Worm (Caenorhabditis elegans) whole organism, late embryonic: ENCODE measurements around the gene F54F2.9.
A peak's percentile ranks its signal among the peaks of the same experiment; 100 is the strongest.

Experiments
- C38D4.7 ChIP-seq: fragments of 200-800 bp; sonication (Bioruptor generic); optimal IDR thresholded peaks from 2 replicates; lab custom pipeline; 2018; ENCODE audit warnings: mild to moderate bottlenecking, missing genetic modification characterization, moderate library complexity, missing compliant biosample characterization
- F13H6.1 ChIP-seq: sonication (generic microtip); optimal IDR thresholded peaks from 2 replicates; lab custom pipeline; 2016; ENCODE audit warnings: missing genetic modification characterization, missing compliant biosample characterization
- T23F11.4 ChIP-seq: fragments of 200-800 bp; sonication (Bioruptor generic); optimal IDR thresholded peaks from 2 replicates; lab custom pipeline; 2018; ENCODE audit warnings: mild to moderate bottlenecking, missing genetic modification characterization, missing compliant biosample characterization
- ahr-1 ChIP-seq: sonication (generic microtip); optimal IDR thresholded peaks from 2 replicates; lab custom pipeline; 2016; ENCODE audit warnings: missing genetic modification characterization, missing compliant biosample characterization
- ama-1 ChIP-seq: fragments of 150-350 bp; optimal IDR thresholded peaks from 2 replicates; lab custom pipeline; 2014
- ceh-14 ChIP-seq: sonication (generic microtip); optimal IDR thresholded peaks from 2 replicates; lab custom pipeline; 2016; ENCODE audit warnings: missing genotype, missing genetic modification characterization, missing compliant biosample characterization
- ceh-2 ChIP-seq: sonication (generic microtip); optimal IDR thresholded peaks from 2 replicates; lab custom pipeline; 2016; ENCODE audit warnings: missing genotype, missing genetic modification characterization, missing compliant biosample characterization
- ceh-22 ChIP-seq: sonication (generic microtip); optimal IDR thresholded peaks from 2 replicates; lab custom pipeline; 2017; ENCODE audit warnings: missing biosample characterization, missing genetic modification characterization
- ceh-30 ChIP-seq: fragments of 150-350 bp; optimal IDR thresholded peaks from 2 replicates; lab custom pipeline; 2014; ENCODE audit warnings: missing biosample characterization, missing genetic modification characterization
- ceh-31 ChIP-seq: sonication (generic microtip); optimal IDR thresholded peaks from 2 replicates; lab custom pipeline; 2016; ENCODE audit warnings: missing genetic modification characterization, missing compliant biosample characterization
- ceh-34 ChIP-seq: sonication (generic microtip); optimal IDR thresholded peaks from 2 replicates; lab custom pipeline; 2016; ENCODE audit warnings: mild to moderate bottlenecking, missing genetic modification characterization, missing compliant biosample characterization
- ceh-48 ChIP-seq: sonication (generic microtip); optimal IDR thresholded peaks from 2 replicates; lab custom pipeline; 2016; ENCODE audit warnings: missing genetic modification characterization, inconsistent platforms, missing compliant biosample characterization
- ceh-6 ChIP-seq: fragments of 200-800 bp; sonication (Bioruptor generic); optimal IDR thresholded peaks from 2 replicates; lab custom pipeline; 2018; ENCODE audit warnings: mild to moderate bottlenecking, missing genetic modification characterization, missing compliant biosample characterization
- ceh-9 ChIP-seq: sonication (generic microtip); optimal IDR thresholded peaks from 2 replicates; lab custom pipeline; 2016; ENCODE audit warnings: mild to moderate bottlenecking, missing genetic modification characterization, inconsistent platforms, missing compliant biosample characterization
- che-1 ChIP-seq: sonication (generic microtip); optimal IDR thresholded peaks from 2 replicates; lab custom pipeline; 2016; ENCODE audit warnings: mild to moderate bottlenecking, missing genetic modification characterization, missing compliant biosample characterization
- dmd-4 ChIP-seq: sonication (generic microtip); optimal IDR thresholded peaks from 2 replicates; lab custom pipeline; 2016; ENCODE audit warnings: borderline replicate concordance, missing genetic modification characterization, missing compliant biosample characterization
- elt-2 ChIP-seq: sonication (generic microtip); optimal IDR thresholded peaks from 2 replicates; lab custom pipeline; 2016; ENCODE audit warnings: missing genetic modification reagents, missing genetic modification characterization, missing compliant biosample characterization
- ets-4 ChIP-seq: sonication (generic microtip); optimal IDR thresholded peaks from 2 replicates; lab custom pipeline; 2016; ENCODE audit warnings: missing genetic modification characterization, missing compliant biosample characterization
- eyg-1 ChIP-seq: sonication (generic microtip); optimal IDR thresholded peaks from 2 replicates; lab custom pipeline; 2016; ENCODE audit warnings: missing genotype, missing genetic modification characterization, missing compliant biosample characterization
- fkh-10 ChIP-seq: fragments of 150-350 bp; optimal IDR thresholded peaks from 2 replicates; lab custom pipeline; 2014; ENCODE audit warnings: missing biosample characterization, missing genetic modification reagents, missing genetic modification characterization
- fkh-6 ChIP-seq: sonication (generic microtip); optimal IDR thresholded peaks from 2 replicates; lab custom pipeline; 2016; ENCODE audit warnings: missing genetic modification characterization, missing compliant biosample characterization
- hlh-15 ChIP-seq: sonication (generic microtip); optimal IDR thresholded peaks from 2 replicates; lab custom pipeline; 2016; ENCODE audit warnings: missing genetic modification characterization, missing compliant biosample characterization
- hlh-30 ChIP-seq: sonication (generic microtip); optimal IDR thresholded peaks from 2 replicates; lab custom pipeline; 2017; ENCODE audit warnings: antibody characterized with exemption, missing genetic modification characterization, missing compliant biosample characterization; ENCODE audit not compliant: insufficient read depth
- hlh-6 ChIP-seq: sonication (generic microtip); optimal IDR thresholded peaks from 2 replicates; lab custom pipeline; 2016; ENCODE audit warnings: missing genotype, missing genetic modification characterization, missing compliant biosample characterization
- hlh-8 ChIP-seq: sonication (generic microtip); optimal IDR thresholded peaks from 2 replicates; lab custom pipeline; 2016; ENCODE audit warnings: missing genotype, missing genetic modification characterization, missing compliant biosample characterization
- lim-6 ChIP-seq: sonication (generic microtip); optimal IDR thresholded peaks from 2 replicates; lab custom pipeline; 2016; ENCODE audit warnings: missing genetic modification characterization, missing compliant biosample characterization
- madf-2 ChIP-seq: sonication (generic microtip); optimal IDR thresholded peaks from 2 replicates; lab custom pipeline; 2017; ENCODE audit warnings: missing genetic modification characterization, missing compliant biosample characterization
- mec-3 ChIP-seq: sonication (generic microtip); optimal IDR thresholded peaks from 2 replicates; lab custom pipeline; 2016; ENCODE audit warnings: borderline replicate concordance, missing genetic modification characterization, missing compliant biosample characterization
- nfya-1 ChIP-seq: sonication (generic microtip); optimal IDR thresholded peaks from 2 replicates; lab custom pipeline; 2017; ENCODE audit warnings: missing genetic modification characterization, mild to moderate bottlenecking, missing compliant biosample characterization, antibody characterized with exemption, moderate library complexity
- nhr-232 ChIP-seq: sonication (generic microtip); optimal IDR thresholded peaks from 2 replicates; lab custom pipeline; 2016; ENCODE audit warnings: missing genetic modification characterization, missing compliant biosample characterization
- odd-2 ChIP-seq: sonication (generic microtip); optimal IDR thresholded peaks from 2 replicates; lab custom pipeline; 2017; ENCODE audit warnings: antibody characterized with exemption, mild to moderate bottlenecking, missing genetic modification characterization, missing compliant biosample characterization
- pag-3 ChIP-seq: sonication (generic microtip); optimal IDR thresholded peaks from 2 replicates; lab custom pipeline; 2016; ENCODE audit warnings: missing compliant biosample characterization, missing genetic modification characterization, borderline replicate concordance
- pat-9 ChIP-seq: fragments of 200-800 bp; sonication (Bioruptor generic); optimal IDR thresholded peaks from 2 replicates; lab custom pipeline; 2018; ENCODE audit warnings: mild to moderate bottlenecking, missing genetic modification characterization, moderate library complexity, missing compliant biosample characterization
- pha-4 ChIP-seq: fragments of 150-350 bp; optimal IDR thresholded peaks from 2 replicates; lab custom pipeline; 2018; ENCODE audit warnings: missing biosample characterization, missing genetic modification reagents, missing genetic modification characterization
- ref-2 ChIP-seq: sonication (generic microtip); optimal IDR thresholded peaks from 2 replicates; lab custom pipeline; 2016; ENCODE audit warnings: missing genetic modification characterization, missing compliant biosample characterization
- rnt-1 ChIP-seq: sonication (generic microtip); optimal IDR thresholded peaks from 2 replicates; lab custom pipeline; 2016; ENCODE audit warnings: missing genetic modification characterization, missing compliant biosample characterization
- sdc-2 ChIP-seq: sonication (generic microtip); optimal IDR thresholded peaks from 2 replicates; lab custom pipeline; 2016; ENCODE audit warnings: missing genotype, missing genetic modification characterization, missing compliant biosample characterization
- sox-4 ChIP-seq: sonication (generic microtip); optimal IDR thresholded peaks from 2 replicates; lab custom pipeline; 2017; ENCODE audit warnings: mild to moderate bottlenecking, missing genetic modification characterization, inconsistent platforms, missing compliant biosample characterization
- syd-9 ChIP-seq: sonication (generic microtip); optimal IDR thresholded peaks from 2 replicates; lab custom pipeline; 2016; ENCODE audit warnings: mild to moderate bottlenecking, missing genetic modification characterization, moderate library complexity, missing compliant biosample characterization
- tbx-7 ChIP-seq: sonication (generic microtip); optimal IDR thresholded peaks from 2 replicates; lab custom pipeline; 2016; ENCODE audit warnings: missing genotype, missing genetic modification characterization, missing compliant biosample characterization
- ttx-3 ChIP-seq: sonication (generic microtip); optimal IDR thresholded peaks from 2 replicates; lab custom pipeline; 2016; ENCODE audit warnings: missing genetic modification reagents, missing genetic modification characterization, missing compliant biosample characterization
- unc-3 ChIP-seq, 2 experiments: fragments of 200-800 bp in 1 of 2; sonication (Bioruptor generic) in 1 of 2; sonication (generic microtip) in 1 of 2; conservative IDR thresholded peaks in 1 of 2; optimal IDR thresholded peaks in 1 of 2; 2 replicates each; pipeline versions ENCODE4 v1.3.6 to Lab custom; 2016 to 2022; ENCODE audit warnings: missing compliant biosample characterization in 2 of 2, missing genetic modification characterization in 2 of 2, missing genetic modification reagents in 1 of 2
- unc-42 ChIP-seq: sonication (generic microtip); optimal IDR thresholded peaks from 2 replicates; lab custom pipeline; 2016; ENCODE audit warnings: missing genotype, missing genetic modification characterization, missing compliant biosample characterization
- unc-55 ChIP-seq: sonication (generic microtip); optimal IDR thresholded peaks from 2 replicates; lab custom pipeline; 2017; ENCODE audit warnings: missing biosample characterization, missing genetic modification reagents, missing genetic modification characterization
- zip-5 ChIP-seq: sonication (generic microtip); optimal IDR thresholded peaks from 2 replicates; lab custom pipeline; 2016; ENCODE audit warnings: missing genetic modification characterization, missing compliant biosample characterization

Gene F54F2.9

ce11 chrIII:8873990-8874668 is 47.1 kb upstream of the F54F2.9 start (continued):
- TF ChIP-seq ceh-34 (tag; lab: Kevin White, UChicago) = peak; percentile 80
- peak; percentile 86 for TF ChIP-seq rnt-1
- TF ChIP-seq elt-2 (tag; lab: Kevin White, UChicago) = no peak
- no peak for TF ChIP-seq zip-5 (tag; lab: Kevin White, UChicago)
- TF ChIP-seq fkh-6 (tag; lab: Kevin White, UChicago) = peak; percentile 51
- TF ChIP-seq unc-55 (GFP tag; lab: Kevin White, UChicago) = peak; percentile 89
- no peak for TF ChIP-seq fkh-10 (GFP tag; lab: Kevin White, UChicago)
- TF ChIP-seq dmd-4 (tag; lab: Kevin White, UChicago) = no peak
- TF ChIP-seq ceh-14 (tag; lab: Kevin White, UChicago) = peak; percentile 75
- no peak for TF ChIP-seq hlh-15 (tag; lab: Kevin White, UChicago)
- peak; percentile 28 for TF ChIP-seq ceh-6 (GFP tag; lab: Kevin White, UChicago)
- no peak for TF ChIP-seq lim-6 (tag; lab: Kevin White, UChicago)
- TF ChIP-seq che-1 (tag; lab: Kevin White, UChicago) = peak; percentile 23
- TF ChIP-seq madf-2 (tag; lab: Kevin White, UChicago) = peak; percentile 17
- no peak for TF ChIP-seq ceh-22 (tag; lab: Kevin White, UChicago)
- no peak for TF ChIP-seq ttx-3 (tag; lab: Kevin White, UChicago)
- TF ChIP-seq hlh-8 (tag; lab: Kevin White, UChicago) = peak; percentile 75
- TF ChIP-seq mec-3 = no peak
- peak; percentile 6 for TF ChIP-seq tbx-7
- TF ChIP-seq ahr-1 (tag; lab: Kevin White, UChicago) = no peak
- TF ChIP-seq hlh-30 (tag; lab: Kevin White, UChicago) = peak; percentile 70
- no peak for TF ChIP-seq eyg-1
- TF ChIP-seq C38D4.7 = no peak
- TF ChIP-seq ceh-31 (tag; lab: Kevin White, UChicago) = peak; percentile 94
- no peak for TF ChIP-seq odd-2
- TF ChIP-seq ceh-9 (tag; lab: Kevin White, UChicago) = no peak
- TF ChIP-seq pha-4 (tag; lab: Kevin White, UChicago) = no peak
- no peak for TF ChIP-seq ets-4 (tag; lab: Kevin White, UChicago)
- TF ChIP-seq sdc-2 = peak; percentile 70

- TF ChIP-seq ama-1 (lab: Kevin White, UChicago) = no peak
- TF ChIP-seq hlh-8 (tag; lab: Kevin White, UChicago) = no peak
- peak; percentile 26 for TF ChIP-seq hlh-6
- TF ChIP-seq ceh-31 (tag; lab: Kevin White, UChicago) = peak; percentile 36
- TF ChIP-seq C38D4.7 = no peak
- TF ChIP-seq nhr-232 (tag; lab: Kevin White, UChicago) = no peak
- TF ChIP-seq ceh-9 (tag; lab: Kevin White, UChicago) = no peak
- TF ChIP-seq eyg-1 = peak; percentile 43
- TF ChIP-seq ref-2 (tag; lab: Kevin White, UChicago) = peak; percentile 2
- TF ChIP-seq ets-4 (tag; lab: Kevin White, UChicago) = no peak
- TF ChIP-seq sox-4 = peak; percentile 1
- no peak for TF ChIP-seq pat-9 (tag; lab: Kevin White, UChicago)
- no peak for TF ChIP-seq elt-2 (tag; lab: Kevin White, UChicago)
- no peak for TF ChIP-seq F13H6.1 (tag; lab: Kevin White, UChicago)
- TF ChIP-seq pag-3 (tag; lab: Kevin White, UChicago) = no peak
- no peak for TF ChIP-seq fkh-10 (GFP tag; lab: Kevin White, UChicago)
- no peak for TF ChIP-seq ceh-2 (tag; lab: Kevin White, UChicago)
- TF ChIP-seq unc-3 (GFP tag; conservative IDR thresholded peaks at IDR 0.05; lab: Robert Waterston, UW) = no peak
- TF ChIP-seq unc-3 (tag; optimal IDR thresholded peaks at IDR 0.05; lab: Kevin White, UChicago) = peak; percentile 47
- TF ChIP-seq ceh-22 (tag; lab: Kevin White, UChicago) = no peak
- TF ChIP-seq nfya-1 (tag; lab: Kevin White, UChicago) = peak; percentile 37
- TF ChIP-seq unc-42 (tag; lab: Kevin White, UChicago) = peak; percentile 73
- TF ChIP-seq T23F11.4 (GFP tag; lab: Kevin White, UChicago) = no peak
- no peak for TF ChIP-seq ceh-30
- TF ChIP-seq ceh-48 (tag; lab: Kevin White, UChicago) = peak; percentile 57
- no peak for TF ChIP-seq madf-2 (tag; lab: Kevin White, UChicago)
- TF ChIP-seq syd-9 (tag; lab: Kevin White, UChicago) = peak; percentile 5
- TF ChIP-seq ahr-1 (tag; lab: Kevin White, UChicago) = no peak
Observed at ce11 chrIII:8873045-8873457, 46.0 kb upstream of the F54F2.9 start.
